Worm (Caenorhabditis elegans) whole organism, late embryonic: ENCODE data around the gene abhd-3.2.

ENCODE experiments used
- C08G9.2 ChIP-seq: sonication (generic microtip); optimal IDR thresholded peaks from 2 replicates; lab custom pipeline; 2016; ENCODE audit warnings: mild to moderate bottlenecking, missing genetic modification characterization, moderate library complexity, missing compliant biosample characterization
- C38D4.7 ChIP-seq: fragments of 200-800 bp; sonication (Bioruptor generic); optimal IDR thresholded peaks from 2 replicates; lab custom pipeline; 2018; ENCODE audit warnings: mild to moderate bottlenecking, missing genetic modification characterization, moderate library complexity, missing compliant biosample characterization
- Y22D7AL.16 ChIP-seq: sonication (generic microtip); optimal IDR thresholded peaks from 2 replicates; lab custom pipeline; 2016; ENCODE audit warnings: missing genetic modification characterization, missing compliant biosample characterization
- ama-1 ChIP-seq: fragments of 150-350 bp; optimal IDR thresholded peaks from 2 replicates; lab custom pipeline; 2014
- ceh-14 ChIP-seq: sonication (generic microtip); optimal IDR thresholded peaks from 2 replicates; lab custom pipeline; 2016; ENCODE audit warnings: missing genotype, missing genetic modification characterization, missing compliant biosample characterization
- ceh-18 ChIP-seq: sonication (generic microtip); optimal IDR thresholded peaks from 2 replicates; lab custom pipeline; 2016; ENCODE audit warnings: missing genetic modification characterization, missing compliant biosample characterization
- ceh-19 ChIP-seq: fragments of 200-800 bp; sonication (Bioruptor generic); optimal IDR thresholded peaks from 2 replicates; lab custom pipeline; 2018; ENCODE audit warnings: mild to moderate bottlenecking, missing genetic modification characterization, missing compliant biosample characterization
- ceh-30 ChIP-seq: fragments of 150-350 bp; optimal IDR thresholded peaks from 2 replicates; lab custom pipeline; 2014; ENCODE audit warnings: missing biosample characterization, missing genetic modification characterization
- ceh-31 ChIP-seq: sonication (generic microtip); optimal IDR thresholded peaks from 2 replicates; lab custom pipeline; 2016; ENCODE audit warnings: missing genetic modification characterization, missing compliant biosample characterization
- ceh-34 ChIP-seq: sonication (generic microtip); optimal IDR thresholded peaks from 2 replicates; lab custom pipeline; 2016; ENCODE audit warnings: mild to moderate bottlenecking, missing genetic modification characterization, missing compliant biosample characterization
- ceh-48 ChIP-seq: sonication (generic microtip); optimal IDR thresholded peaks from 2 replicates; lab custom pipeline; 2016; ENCODE audit warnings: missing genetic modification characterization, inconsistent platforms, missing compliant biosample characterization
- ceh-6 ChIP-seq: fragments of 200-800 bp; sonication (Bioruptor generic); optimal IDR thresholded peaks from 2 replicates; lab custom pipeline; 2018; ENCODE audit warnings: mild to moderate bottlenecking, missing genetic modification characterization, missing compliant biosample characterization
- ceh-9 ChIP-seq: sonication (generic microtip); optimal IDR thresholded peaks from 2 replicates; lab custom pipeline; 2016; ENCODE audit warnings: mild to moderate bottlenecking, missing genetic modification characterization, inconsistent platforms, missing compliant biosample characterization
- che-1 ChIP-seq: sonication (generic microtip); optimal IDR thresholded peaks from 2 replicates; lab custom pipeline; 2016; ENCODE audit warnings: mild to moderate bottlenecking, missing genetic modification characterization, missing compliant biosample characterization
- elt-2 ChIP-seq: sonication (generic microtip); optimal IDR thresholded peaks from 2 replicates; lab custom pipeline; 2016; ENCODE audit warnings: missing genetic modification reagents, missing genetic modification characterization, missing compliant biosample characterization
- fax-1 ChIP-seq: sonication (generic microtip); optimal IDR thresholded peaks from 2 replicates; lab custom pipeline; 2016; ENCODE audit warnings: missing genotype, missing genetic modification characterization, missing compliant biosample characterization
- fkh-10 ChIP-seq: fragments of 150-350 bp; optimal IDR thresholded peaks from 2 replicates; lab custom pipeline; 2014; ENCODE audit warnings: missing biosample characterization, missing genetic modification reagents, missing genetic modification characterization
- fkh-6 ChIP-seq: sonication (generic microtip); optimal IDR thresholded peaks from 2 replicates; lab custom pipeline; 2016; ENCODE audit warnings: missing genetic modification characterization, missing compliant biosample characterization
- gmeb-2 ChIP-seq: sonication (generic microtip); optimal IDR thresholded peaks from 2 replicates; lab custom pipeline; 2016; ENCODE audit warnings: missing genetic modification characterization, inconsistent platforms, missing compliant biosample characterization
- hlh-30 ChIP-seq: sonication (generic microtip); optimal IDR thresholded peaks from 2 replicates; lab custom pipeline; 2017; ENCODE audit warnings: antibody characterized with exemption, missing genetic modification characterization, missing compliant biosample characterization; ENCODE audit not compliant: insufficient read depth
- hlh-8 ChIP-seq: sonication (generic microtip); optimal IDR thresholded peaks from 2 replicates; lab custom pipeline; 2016; ENCODE audit warnings: missing genotype, missing genetic modification characterization, missing compliant biosample characterization
- nfya-1 ChIP-seq: sonication (generic microtip); optimal IDR thresholded peaks from 2 replicates; lab custom pipeline; 2017; ENCODE audit warnings: missing genetic modification characterization, mild to moderate bottlenecking, missing compliant biosample characterization, antibody characterized with exemption, moderate library complexity
- npax-4 ChIP-seq: sonication (generic microtip); optimal IDR thresholded peaks from 2 replicates; lab custom pipeline; 2016; ENCODE audit warnings: missing genetic modification characterization, missing compliant biosample characterization
- odd-2 ChIP-seq: sonication (generic microtip); optimal IDR thresholded peaks from 2 replicates; lab custom pipeline; 2017; ENCODE audit warnings: antibody characterized with exemption, mild to moderate bottlenecking, missing genetic modification characterization, missing compliant biosample characterization
- pax-1 ChIP-seq: fragments of 150-350 bp; optimal IDR thresholded peaks from 2 replicates; lab custom pipeline; 2014; ENCODE audit warnings: missing biosample characterization, missing genetic modification characterization
- pha-2 ChIP-seq: sonication (generic microtip); optimal IDR thresholded peaks from 2 replicates; lab custom pipeline; 2017; ENCODE audit warnings: mild to moderate bottlenecking, missing genetic modification characterization, missing compliant biosample characterization
- ref-2 ChIP-seq: sonication (generic microtip); optimal IDR thresholded peaks from 2 replicates; lab custom pipeline; 2016; ENCODE audit warnings: missing genetic modification characterization, missing compliant biosample characterization
- rnt-1 ChIP-seq: sonication (generic microtip); optimal IDR thresholded peaks from 2 replicates; lab custom pipeline; 2016; ENCODE audit warnings: missing genetic modification characterization, missing compliant biosample characterization
- sdc-2 ChIP-seq: sonication (generic microtip); optimal IDR thresholded peaks from 2 replicates; lab custom pipeline; 2016; ENCODE audit warnings: missing genotype, missing genetic modification characterization, missing compliant biosample characterization
- sox-4 ChIP-seq: sonication (generic microtip); optimal IDR thresholded peaks from 2 replicates; lab custom pipeline; 2017; ENCODE audit warnings: mild to moderate bottlenecking, missing genetic modification characterization, inconsistent platforms, missing compliant biosample characterization
- tbx-2 ChIP-seq: sonication (generic microtip); optimal IDR thresholded peaks from 2 replicates; lab custom pipeline; 2016; ENCODE audit warnings: missing genetic modification characterization, missing compliant biosample characterization
- ttx-3 ChIP-seq: sonication (generic microtip); optimal IDR thresholded peaks from 2 replicates; lab custom pipeline; 2016; ENCODE audit warnings: missing genetic modification reagents, missing genetic modification characterization, missing compliant biosample characterization
- unc-42 ChIP-seq: sonication (generic microtip); optimal IDR thresholded peaks from 2 replicates; lab custom pipeline; 2016; ENCODE audit warnings: missing genotype, missing genetic modification characterization, missing compliant biosample characterization
- unc-86 ChIP-seq: sonication (generic microtip); optimal IDR thresholded peaks from 2 replicates; lab custom pipeline; 2016; ENCODE audit warnings: missing genetic modification characterization, missing compliant biosample characterization
- zip-5 ChIP-seq: sonication (generic microtip); optimal IDR thresholded peaks from 2 replicates; lab custom pipeline; 2016; ENCODE audit warnings: missing genetic modification characterization, missing compliant biosample characterization
- ztf-16 ChIP-seq: sonication (generic microtip); optimal IDR thresholded peaks from 2 replicates; lab custom pipeline; 2017; ENCODE audit warnings: missing genetic modification characterization, missing compliant biosample characterization

The abhd-3.2 gene

ce11 chrX:977958-978686 is at the start of gene abhd-3.2:
Gene abhd-3.2, minus strand, starts transcription at chrX:978008.
- TF ChIP-seq ttx-3 (tag; lab: Kevin White, UChicago) (no peak), unc-86 (tag; lab: Kevin White, UChicago) (no peak), elt-2 (tag; lab: Kevin White, UChicago) (peak; percentile 95)

- TF ChIP-seq pha-2 (tag; lab: Kevin White, UChicago): no peak
- no peak for TF ChIP-seq rnt-1 (tag; lab: Kevin White, UChicago)
- TF ChIP-seq unc-86 (tag; lab: Kevin White, UChicago): no peak
- TF ChIP-seq, all 69 proteins: peak for 0
Measured at ce11 chrX:1027370-1027769, 49.6 kb upstream of the abhd-3.2 start.

- no peak for TF ChIP-seq odd-2 (tag; lab: Kevin White, UChicago)
- no peak for TF ChIP-seq pax-1
- no peak for TF ChIP-seq Y22D7AL.16 (tag; lab: Kevin White, UChicago)
- TF ChIP-seq hlh-8 (tag; lab: Kevin White, UChicago): no peak
- TF ChIP-seq rnt-1 (tag; lab: Kevin White, UChicago): no peak
- TF ChIP-seq ztf-16 (tag; lab: Kevin White, UChicago): no peak
- no peak for TF ChIP-seq gmeb-2
- TF ChIP-seq, all 69 proteins: peak for 0
Measured at ce11 chrX:1026722-1027121, 48.9 kb upstream of the abhd-3.2 start.

ce11 chrX:1025010-1025409 is 47.2 kb upstream of the abhd-3.2 start, which contains the start of gene F55A4.3:
Gene F55A4.3, minus strand, starts transcription at chrX:1025110.
- TF ChIP-seq ceh-18: no peak
- no peak for TF ChIP-seq C38D4.7 (GFP tag; lab: Kevin White, UChicago)
- TF ChIP-seq ceh-30 (tag; lab: Kevin White, UChicago): no peak
- TF ChIP-seq ceh-6 (GFP tag; lab: Kevin White, UChicago): no peak
- TF ChIP-seq ceh-9: no peak

- no peak for TF ChIP-seq fkh-10
- peak; percentile 55 for TF ChIP-seq ceh-31
- TF ChIP-seq sox-4 (tag; lab: Kevin White, UChicago): peak; percentile 5
- TF ChIP-seq tbx-2 (tag; lab: Kevin White, UChicago): peak; percentile 27
- no peak for TF ChIP-seq elt-2 (tag; lab: Kevin White, UChicago)
- no peak for TF ChIP-seq ceh-48 (tag; lab: Kevin White, UChicago)
- TF ChIP-seq ama-1 (lab: Kevin White, UChicago): no peak
- no peak for TF ChIP-seq npax-4 (tag; lab: Kevin White, UChicago)
- peak; percentile 54 for TF ChIP-seq unc-42
- TF ChIP-seq Y22D7AL.16 (tag; lab: Kevin White, UChicago): peak; percentile 34
- TF ChIP-seq unc-86 (tag; lab: Kevin White, UChicago): no peak
- no peak for TF ChIP-seq zip-5 (tag; lab: Kevin White, UChicago)
- TF ChIP-seq fkh-6 (tag; lab: Kevin White, UChicago): no peak
- TF ChIP-seq ceh-34 (tag; lab: Kevin White, UChicago): peak; percentile 7
- peak; percentile 77 for TF ChIP-seq ceh-19
- TF ChIP-seq che-1 (tag; lab: Kevin White, UChicago): peak; percentile 24
- no peak for TF ChIP-seq hlh-30 (tag; lab: Kevin White, UChicago)
- TF ChIP-seq sdc-2 (tag; lab: Kevin White, UChicago): peak; percentile 43
- no peak for TF ChIP-seq ceh-30 (tag; lab: Kevin White, UChicago)
- TF ChIP-seq ceh-14: peak; percentile 32
- no peak for TF ChIP-seq ref-2 (tag; lab: Kevin White, UChicago)
- no peak for TF ChIP-seq C08G9.2 (tag; lab: Kevin White, UChicago)
- TF ChIP-seq fax-1 (tag; lab: Kevin White, UChicago): no peak
- peak; percentile 1 for TF ChIP-seq nfya-1 (tag; lab: Kevin White, UChicago)
Measured at ce11 chrX:1021835-1022311, 44.1 kb upstream of the abhd-3.2 start.
